Worm (Caenorhabditis elegans) whole organism, dauer: Measurements from ENCODE around the gene mrpl-39.
"Not testable (repeated sequence)": the region's sequence is repeated elsewhere in the genome, so short reads cannot be mapped to it uniquely, and the experiment has no call there.

Experiments used
- unc-62 ChIP-seq: sonication (generic microtip); optimal IDR thresholded peaks from 2 replicates; lab custom pipeline; 2017; ENCODE audit warnings: missing biosample characterization, missing genetic modification reagents, missing genetic modification characterization

Gene mrpl-39

ce11 chrV:1807160-1807559 is 14.2 kb upstream of the mrpl-39 start, which contains the start of gene srt-42:
srt-42 (plus strand) TSS chrV:1807460.
- no peak for TF ChIP-seq unc-62

ce11 chrV:1811035-1811434 is 10.3 kb upstream of the mrpl-39 start, which contains the start of gene Y46H3A.4:
Y46H3A.4 (minus strand) TSS chrV:1811135.
- no peak for TF ChIP-seq unc-62

ce11 chrV:1814784-1815183 is 6.6 kb upstream of the mrpl-39 start, which contains the start of gene Y46H3A.5:
Y46H3A.5 (minus strand) TSS chrV:1814884.
- TF ChIP-seq unc-62, result not testable (repeated sequence)

- TF ChIP-seq unc-62, result no peak
These were observed 1.4 kb upstream of the mrpl-39 start for ce11 chrV:1820016-1820415.

- no peak for TF ChIP-seq unc-62
These were observed 630 bp upstream of the mrpl-39 start for ce11 chrV:1820749-1821148.

- no peak for TF ChIP-seq unc-62
These were observed 3.1 kb downstream of the mrpl-39 start for ce11 chrV:1824528-1824927.

- TF ChIP-seq unc-62, result no peak
These were observed 8.6 kb downstream of the mrpl-39 start, which contains the start of gene Y32G9B.1 for ce11 chrV:1829973-1830372. Y32G9B.1 (minus strand) TSS chrV:1830073.

- TF ChIP-seq unc-62, result no peak
These were observed 20.4 kb downstream of the mrpl-39 start, which contains the start of gene T10B5.8 for ce11 chrV:1841744-1842143. T10B5.8 (plus strand) TSS chrV:1842044.

ce11 chrV:1845977-1846376 is 24.6 kb downstream of the mrpl-39 start, which contains the start of gene T10B5.7:
T10B5.7 (plus strand) TSS chrV:1846201.
- no peak for TF ChIP-seq unc-62

ce11 chrV:1848590-1848989 is 27.2 kb downstream of the mrpl-39 start:
- TF ChIP-seq unc-62, result no peak

- TF ChIP-seq unc-62, result no peak
These were observed 33.7 kb downstream of the mrpl-39 start for ce11 chrV:1855087-1855486.

- TF ChIP-seq unc-62, result no peak
These were observed 34.8 kb downstream of the mrpl-39 start, which contains the start of gene T10B5.10 for ce11 chrV:1856176-1856575. T10B5.10 (minus strand) TSS chrV:1856276.

- TF ChIP-seq unc-62, result no peak
These were observed 36.5 kb downstream of the mrpl-39 start for ce11 chrV:1857840-1858239.

- no peak for TF ChIP-seq unc-62
These were observed 41.6 kb downstream of the mrpl-39 start for ce11 chrV:1862954-1863353.

ce11 chrV:1864997-1865396 is 43.6 kb downstream of the mrpl-39 start:
- no peak for TF ChIP-seq unc-62

ce11 chrV:1868025-1868424 is 46.6 kb downstream of the mrpl-39 start:
- TF ChIP-seq unc-62, result no peak

ce11 chrV:1868596-1869263 is 47.4 kb downstream of the mrpl-39 start, which contains the start of gene knl-3:
knl-3 (plus strand) TSS chrV:1869213.
- no peak for TF ChIP-seq unc-62

ce11 chrV:1869682-1870081 is 48.3 kb downstream of the mrpl-39 start, which contains the start of gene T10B5.3:
T10B5.3 (minus strand) TSS chrV:1869782.
- no peak for TF ChIP-seq unc-62
